Worm (Caenorhabditis elegans) whole organism, L4/young adult: ENCODE data around the gene F25E5.8.

Experiments used
- W03F9.2 ChIP-seq: fragments of 150-350 bp; optimal IDR thresholded peaks from 2 replicates; lab custom pipeline; 2014; ENCODE audit warnings: missing biosample characterization, missing genetic modification characterization
- him-1 ChIP-seq: sonication (generic microtip); optimal IDR thresholded peaks from 2 replicates; lab custom pipeline; 2016; ENCODE audit warnings: missing genotype, missing genetic modification reagents, missing genetic modification characterization, missing compliant biosample characterization

DNA sequence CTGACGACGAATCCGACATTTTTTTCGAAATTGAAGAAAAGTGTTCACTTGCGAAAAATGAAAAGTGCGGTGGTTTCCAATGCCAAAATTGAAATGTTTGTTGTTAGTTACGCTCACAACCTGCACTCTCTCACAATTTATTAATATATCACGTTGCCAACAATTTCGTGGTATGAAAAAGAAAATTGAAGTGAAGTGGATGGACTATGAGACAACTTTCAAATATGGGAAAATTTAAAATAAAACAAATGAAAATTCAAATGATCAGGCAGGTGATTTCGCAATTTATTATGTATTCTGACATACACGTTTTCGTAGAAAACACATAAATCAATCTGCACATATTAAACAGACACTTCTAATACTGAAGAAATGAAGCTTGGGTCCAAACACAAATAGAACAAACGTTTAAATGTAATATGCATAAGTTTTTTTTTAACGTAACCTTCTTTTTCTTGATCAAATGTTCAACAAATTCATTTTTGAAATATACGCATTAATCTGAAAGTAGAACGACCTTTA, 49.6 kb upstream of the F25E5.8 start, which contains the start of gene srp-6:
- TF ChIP-seq him-1 (tag; lab: Kevin White, UChicago) (no peak), W03F9.2 (no peak)
